Fruit fly (Drosophila melanogaster) whole organism, wandering third instar larva: ENCODE measurements around the gene CG1662.
A peak's percentile ranks its signal among the peaks of the same experiment; 100 is the strongest.

ENCODE experiments used
- Abd-B ChIP-seq: fragments of >200 bp; optimal IDR thresholded peaks from 2 replicates; lab custom pipeline; 2017; ENCODE audit warnings: missing biosample characterization, missing genetic modification characterization
- CG9705 ChIP-seq: fragments of 200-800 bp; sonication (Bioruptor generic); optimal IDR thresholded peaks from 2 replicates; lab custom pipeline; 2018; ENCODE audit warnings: missing biosample characterization, mild to moderate bottlenecking, missing genetic modification characterization
- CrebA ChIP-seq: fragments of 200-800 bp; sonication (Bioruptor generic); optimal IDR thresholded peaks from 2 replicates; lab custom pipeline; 2016; ENCODE audit warnings: missing biosample characterization, mild to moderate bottlenecking, missing genetic modification characterization, borderline replicate concordance
- Dfd ChIP-seq: fragments of >200 bp; optimal IDR thresholded peaks from 2 replicates; lab custom pipeline; 2017; ENCODE audit warnings: missing biosample characterization, missing genetic modification characterization
- Dif ChIP-seq: fragments of 200-275, 200-300 bp; sonication (Bioruptor generic); optimal IDR thresholded peaks from 2 replicates; lab custom pipeline; 2018; ENCODE audit warnings: missing biosample characterization, missing genetic modification characterization; ENCODE audit not compliant: partially characterized antibody
- GATAd ChIP-seq: sonication (Bioruptor generic); optimal IDR thresholded peaks from 2 replicates; lab custom pipeline; 2016; ENCODE audit warnings: missing biosample characterization, missing genetic modification characterization
- HLH106 ChIP-seq: fragments of 200-800 bp; optimal IDR thresholded peaks from 3 replicates; lab custom pipeline; 2019; ENCODE audit warnings: missing biosample characterization, mild to moderate bottlenecking, missing genetic modification characterization, moderate library complexity
- Hnf4 ChIP-seq: fragments of 200-800 bp; sonication (Bioruptor generic); optimal IDR thresholded peaks from 2 replicates; lab custom pipeline; 2016; ENCODE audit warnings: missing biosample characterization, mild to moderate bottlenecking, missing genetic modification characterization
- Hr78 ChIP-seq: fragments of >200 bp; optimal IDR thresholded peaks from 2 replicates; lab custom pipeline; 2017; ENCODE audit warnings: missing biosample characterization, missing genetic modification characterization
- Hr83 ChIP-seq: fragments of 200-300 bp; sonication (Bioruptor generic); optimal IDR thresholded peaks from 2 replicates; lab custom pipeline; 2016; ENCODE audit warnings: missing biosample characterization, mild to moderate bottlenecking, missing genetic modification characterization, moderate library complexity; ENCODE audit not compliant: poor library complexity, severe bottlenecking
- Jra ChIP-seq: sonication (Bioruptor generic); optimal IDR thresholded peaks from 2 replicates; lab custom pipeline; 2016; ENCODE audit warnings: missing biosample characterization, missing genetic modification characterization
- Mio ChIP-seq: sonication (Bioruptor generic); optimal IDR thresholded peaks from 2 replicates; lab custom pipeline; 2016; ENCODE audit warnings: missing biosample characterization, missing genetic modification characterization
- Myc ChIP-seq: fragments of >200 bp; optimal IDR thresholded peaks from 2 replicates; lab custom pipeline; 2017
- N ChIP-seq: fragments of >200 bp; optimal IDR thresholded peaks from 2 replicates; lab custom pipeline; 2018; ENCODE audit warnings: missing biosample characterization, missing external identifiers, missing genetic modification characterization
- OdsH ChIP-seq: fragments of 200-800 bp; sonication (Bioruptor generic); optimal IDR thresholded peaks from 2 replicates; lab custom pipeline; 2016; ENCODE audit warnings: missing biosample characterization, mild to moderate bottlenecking, missing genetic modification characterization
- Rel ChIP-seq, 2 experiments: fragments of 200-800 bp; sonication (Bioruptor generic) in 1 of 2; optimal IDR thresholded peaks; 2 replicates in 1 of 2; 3 replicates in 1 of 2; lab custom pipeline; 2016 to 2019; ENCODE audit warnings: mild to moderate bottlenecking in 2 of 2, missing biosample characterization in 2 of 2, missing genetic modification characterization in 2 of 2, moderate library complexity in 1 of 2
- Sp1 ChIP-seq: fragments of 200-800 bp; sonication (Bioruptor generic); optimal IDR thresholded peaks from 3 replicates; lab custom pipeline; 2019; ENCODE audit warnings: missing biosample characterization, mild to moderate bottlenecking, missing genetic modification characterization, moderate library complexity
- Vsx2 ChIP-seq: fragments of 200-300, 225-300 bp; sonication (Bioruptor generic); optimal IDR thresholded peaks from 2 replicates; lab custom pipeline; 2018; ENCODE audit warnings: missing biosample characterization, missing genetic modification characterization; ENCODE audit not compliant: partially characterized antibody
- br ChIP-seq: fragments of 200-800 bp; sonication (Bioruptor generic); optimal IDR thresholded peaks from 2 replicates; lab custom pipeline; 2016; ENCODE audit warnings: missing biosample characterization, missing genetic modification characterization
- brk ChIP-seq: fragments of 200-800 bp; sonication (Bioruptor generic); optimal IDR thresholded peaks from 2 replicates; lab custom pipeline; 2016; ENCODE audit warnings: missing biosample characterization, mild to moderate bottlenecking, missing genetic modification characterization
- dl ChIP-seq, 2 experiments: fragments of 175-275, 200-275 bp in 1 of 2; fragments of 200-275 bp in 1 of 2; sonication (Bioruptor generic); optimal IDR thresholded peaks; lab custom pipeline; 2018; ENCODE audit warnings: mild to moderate bottlenecking in 2 of 2, missing biosample characterization in 2 of 2, missing genetic modification characterization in 2 of 2, moderate library complexity in 2 of 2; ENCODE audit not compliant: partially characterized antibody in 2 of 2, insufficient read depth in 1 of 2
- dmrt93B ChIP-seq: fragments of 200-800 bp; sonication (Bioruptor generic); optimal IDR thresholded peaks from 2 replicates; lab custom pipeline; 2018; ENCODE audit warnings: missing biosample characterization, mild to moderate bottlenecking, missing genetic modification characterization
- dsf ChIP-seq: sonication (Bioruptor generic); optimal IDR thresholded peaks from 2 replicates; lab custom pipeline; 2016; ENCODE audit warnings: missing biosample characterization, missing genetic modification characterization, borderline replicate concordance
- ey ChIP-seq: fragments of 200-800 bp; sonication (Bioruptor generic); optimal IDR thresholded peaks from 2 replicates; lab custom pipeline; 2016; ENCODE audit warnings: missing biosample characterization, missing genetic modification characterization
- foxo ChIP-seq, 2 experiments: fragments of 200-800 bp; sonication (Bioruptor generic); optimal IDR thresholded peaks; 2 replicates in 1 of 2; 3 replicates in 1 of 2; lab custom pipeline; 2016 to 2017; ENCODE audit warnings: missing biosample characterization in 2 of 2, missing genetic modification characterization in 2 of 2
- fru ChIP-seq: fragments of 200-800 bp; sonication (Bioruptor generic); optimal IDR thresholded peaks from 3 replicates; lab custom pipeline; 2016; ENCODE audit warnings: missing biosample characterization, mild to moderate bottlenecking, missing genetic modification characterization
- h ChIP-seq: fragments of 200-800 bp; sonication (Bioruptor generic); optimal IDR thresholded peaks from 3 replicates; lab custom pipeline; 2016; ENCODE audit warnings: missing biosample characterization, mild to moderate bottlenecking, missing genetic modification characterization
- jim ChIP-seq: fragments of 175-275, 200-325 bp; sonication (Bioruptor generic); optimal IDR thresholded peaks from 2 replicates; lab custom pipeline; 2016; ENCODE audit warnings: missing biosample characterization, mild to moderate bottlenecking, missing genetic modification characterization
- lola ChIP-seq: fragments of >200 bp; optimal IDR thresholded peaks from 2 replicates; lab custom pipeline; 2017; ENCODE audit warnings: missing biosample characterization, missing genetic modification characterization
- pan ChIP-seq: fragments of >200 bp; optimal IDR thresholded peaks from 2 replicates; lab custom pipeline; 2017
- psq ChIP-seq: fragments of 200-800 bp; sonication (Bioruptor generic); optimal IDR thresholded peaks from 3 replicates; lab custom pipeline; 2017; ENCODE audit warnings: missing biosample characterization, mild to moderate bottlenecking, missing genetic modification characterization, moderate library complexity
- rgr ChIP-seq: fragments of 200-800 bp; sonication (Bioruptor generic); optimal IDR thresholded peaks from 3 replicates; lab custom pipeline; 2016; ENCODE audit warnings: missing biosample characterization, mild to moderate bottlenecking, missing genetic modification characterization
- sage ChIP-seq: fragments of 200-800 bp; sonication (Bioruptor generic); optimal IDR thresholded peaks from 2 replicates; lab custom pipeline; 2016; ENCODE audit warnings: missing biosample characterization, mild to moderate bottlenecking, missing genetic modification characterization
- sv ChIP-seq: fragments of 200-800 bp; sonication (Bioruptor generic); optimal IDR thresholded peaks from 3 replicates; lab custom pipeline; 2016; ENCODE audit warnings: missing biosample characterization, missing genetic modification characterization
- tai ChIP-seq: sonication (Bioruptor generic); optimal IDR thresholded peaks from 2 replicates; lab custom pipeline; 2016; ENCODE audit warnings: missing biosample characterization, missing genetic modification characterization
- usp ChIP-seq: fragments of >200 bp; optimal IDR thresholded peaks from 2 replicates; lab custom pipeline; 2017; ENCODE audit warnings: missing biosample characterization, missing genetic modification characterization
- woc ChIP-seq: sonication (Bioruptor generic); optimal IDR thresholded peaks from 2 replicates; lab custom pipeline; 2016; ENCODE audit warnings: missing biosample characterization, mild to moderate bottlenecking, missing genetic modification characterization

The CG1662 gene

dm6 chrX:13390465-13391173 is 3.3 kb downstream of the CG1662 start:
- TF ChIP-seq psq (GFP tag; lab: Kevin White, UChicago) (peak; percentile 66), Hnf4 (GFP tag; lab: Kevin White, UChicago) (peak; percentile 34), Dfd (no peak), sage (GFP tag; lab: Kevin White, UChicago) (no peak), ey (peak; percentile 13), tai (GFP tag; lab: Kevin White, UChicago) (no peak), GATAd (GFP tag; lab: Kevin White, UChicago) (no peak), Mio (no peak), Vsx2 (GFP tag; lab: Kevin White, UChicago) (no peak), Hr83 (GFP tag; lab: Kevin White, UChicago) (no peak), Jra (GFP tag; lab: Kevin White, UChicago) (no peak), sv (no peak), Hr78 (GFP tag; lab: Kevin White, UChicago) (no peak), woc (GFP tag; lab: Kevin White, UChicago) (no peak), jim (GFP tag; lab: Kevin White, UChicago) (no peak), CG9705 (GFP tag; lab: Kevin White, UChicago) (no peak), foxo (GFP tag; optimal IDR thresholded peaks at IDR 0.05; lab: Kevin White, UChicago) (peak in 1 of 2 experiments; percentile 74), dl (GFP tag; optimal IDR thresholded peaks at IDR 0.05; lab: Kevin White, UChicago; ENCODE audit: insufficient read depth in 1 of 2, partially characterized antibody in 2 of 2) (no peak), Sp1 (peak; percentile 82), OdsH (GFP tag; lab: Kevin White, UChicago) (peak; percentile 69), Abd-B (GFP tag; lab: Kevin White, UChicago) (no peak), dsf (no peak), dmrt93B (peak; percentile 24), h (peak; percentile 57), Dif (GFP tag; lab: Kevin White, UChicago) (no peak), HLH106 (tag; lab: Kevin White, UChicago) (peak; percentile 84), usp (no peak), lola (GFP tag; lab: Kevin White, UChicago) (no peak), br (GFP tag; lab: Kevin White, UChicago) (peak; percentile 1), Rel (GFP tag; optimal IDR thresholded peaks at IDR 0.05; lab: Kevin White, UChicago) (no peak), Rel (tag; optimal IDR thresholded peaks at IDR 0.05; lab: Kevin White, UChicago) (peak; percentile 57), brk (GFP tag; lab: Kevin White, UChicago) (peak; percentile 34), rgr (GFP tag; lab: Kevin White, UChicago) (peak; percentile 74), fru (GFP tag; lab: Kevin White, UChicago) (peak; percentile 70), pan (lab: Kevin White, UChicago) (no peak), CrebA (GFP tag; lab: Kevin White, UChicago) (no peak), N (GFP tag; lab: Kevin White, UChicago) (no peak)

dm6 chrX:13391174-13392040 is 4.0 kb downstream of the CG1662 start:
- TF ChIP-seq dmrt93B: no peak
- no peak for TF ChIP-seq fru (GFP tag; lab: Kevin White, UChicago)
- no peak for TF ChIP-seq Dfd
- no peak for TF ChIP-seq Vsx2 (GFP tag; lab: Kevin White, UChicago)
- TF ChIP-seq Myc: no peak
